Worm (Caenorhabditis elegans) whole organism, L1 larva: ENCODE data around the gene T05A7.7.
A peak's percentile ranks its signal among the peaks of the same experiment; 100 is the strongest.

ENCODE experiments used
- C04F5.9 ChIP-seq: sonication (generic microtip); optimal IDR thresholded peaks from 2 replicates; lab custom pipeline; 2016; ENCODE audit warnings: missing genetic modification characterization, missing compliant biosample characterization
- C16A3.4 ChIP-seq: fragments of 150-350 bp; optimal IDR thresholded peaks from 2 replicates; lab custom pipeline; 2014; ENCODE audit warnings: missing biosample characterization, missing genetic modification characterization
- C34B4.2 ChIP-seq: sonication (generic microtip); optimal IDR thresholded peaks from 2 replicates; lab custom pipeline; 2017; ENCODE audit warnings: mild to moderate bottlenecking, missing genetic modification characterization, missing compliant biosample characterization
- F16B12.6 ChIP-seq: fragments of 150-350 bp; optimal IDR thresholded peaks from 2 replicates; lab custom pipeline; 2014; ENCODE audit warnings: missing biosample characterization, missing genetic modification characterization
- Y116A8C.19 ChIP-seq: sonication (generic microtip); optimal IDR thresholded peaks from 2 replicates; lab custom pipeline; 2016; ENCODE audit warnings: missing compliant biosample characterization, missing genetic modification characterization, borderline replicate concordance
- alr-1 ChIP-seq: fragments of 200-800 bp; sonication (Bioruptor generic); optimal IDR thresholded peaks from 2 replicates; lab custom pipeline; 2018; ENCODE audit warnings: borderline replicate concordance, mild to moderate bottlenecking, missing genetic modification characterization, missing compliant biosample characterization
- aly-2 ChIP-seq: fragments of 150-350 bp; optimal IDR thresholded peaks from 2 replicates; lab custom pipeline; 2014; ENCODE audit warnings: missing biosample characterization, missing genetic modification characterization
- blmp-1 ChIP-seq: fragments of 150-350 bp; optimal IDR thresholded peaks from 2 replicates; lab custom pipeline; 2014; ENCODE audit warnings: missing biosample characterization, missing genetic modification characterization
- ceh-8 ChIP-seq: fragments of 200-800 bp; sonication (Bioruptor generic); optimal IDR thresholded peaks from 2 replicates; lab custom pipeline; 2018; ENCODE audit warnings: mild to moderate bottlenecking, missing genetic modification characterization, moderate library complexity, missing compliant biosample characterization
- ceh-82 ChIP-seq, 3 experiments: fragments of 150-350 bp in 1 of 3; sonication (generic microtip) in 2 of 3; optimal IDR thresholded peaks; 2 replicates each; lab custom pipeline; 2014 to 2017; ENCODE audit warnings: missing biosample characterization in 3 of 3, missing genetic modification characterization in 3 of 3
- ceh-88 ChIP-seq: fragments of 200-800 bp; sonication (Bioruptor generic); IDR thresholded peaks from 2 replicates; pipeline ENCODE4 v1.3.6; 2022; ENCODE audit warnings: missing genetic modification characterization, missing compliant biosample characterization
- ces-1 ChIP-seq: fragments of 150-350 bp; optimal IDR thresholded peaks from 2 replicates; lab custom pipeline; 2014; ENCODE audit warnings: missing biosample characterization, missing genetic modification reagents, missing genetic modification characterization
- dpl-1 ChIP-seq, 3 experiments: fragments of 150-350 bp in 2 of 3; sonication (generic microtip) in 1 of 3; optimal IDR thresholded peaks; 2 replicates each; lab custom pipeline; 2014 to 2017; ENCODE audit warnings: missing biosample characterization in 3 of 3, missing genetic modification characterization in 3 of 3, missing genetic modification reagents in 3 of 3
- egl-13 ChIP-seq: sonication (generic microtip); optimal IDR thresholded peaks from 2 replicates; lab custom pipeline; 2016; ENCODE audit warnings: missing genotype, missing genetic modification reagents, missing genetic modification characterization, missing compliant biosample characterization
- elt-2 ChIP-seq: sonication (generic microtip); optimal IDR thresholded peaks from 2 replicates; lab custom pipeline; 2016; ENCODE audit warnings: missing genetic modification characterization, mild to moderate bottlenecking, inconsistent platforms, missing compliant biosample characterization, missing genetic modification reagents
- ets-5 ChIP-seq: fragments of 200-800 bp; sonication (Bioruptor generic); IDR thresholded peaks from 2 replicates; pipeline ENCODE4 v1.3.6; 2022; ENCODE audit warnings: missing genetic modification characterization, missing compliant biosample characterization
- fkh-10 ChIP-seq: sonication (generic microtip); optimal IDR thresholded peaks from 2 replicates; lab custom pipeline; 2017; ENCODE audit warnings: missing biosample characterization, missing genetic modification reagents, missing genetic modification characterization
- fkh-4 ChIP-seq: sonication (generic microtip); optimal IDR thresholded peaks from 2 replicates; lab custom pipeline; 2016; ENCODE audit warnings: missing compliant biosample characterization, missing genetic modification characterization, borderline replicate concordance
- hlh-17 ChIP-seq: fragments of 200-800 bp; sonication (Bioruptor generic); optimal IDR thresholded peaks from 2 replicates; lab custom pipeline; 2018; ENCODE audit warnings: missing genetic modification characterization, mild to moderate bottlenecking, missing compliant biosample characterization, moderate library complexity, borderline replicate concordance
- hpl-2 ChIP-seq: fragments of 150-350 bp; optimal IDR thresholded peaks from 2 replicates; lab custom pipeline; 2014; ENCODE audit warnings: missing biosample characterization, missing genetic modification reagents, missing genetic modification characterization
- isw-1 ChIP-seq: fragments of 200-800 bp; sonication (Bioruptor generic); IDR thresholded peaks from 2 replicates; pipeline ENCODE4 v1.3.6; 2022; ENCODE audit warnings: missing genetic modification characterization, missing compliant biosample characterization
- lin-13 ChIP-seq: fragments of 150-350 bp; optimal IDR thresholded peaks from 2 replicates; lab custom pipeline; 2014; ENCODE audit warnings: missing biosample characterization, missing genetic modification reagents, missing genetic modification characterization
- lin-14 ChIP-seq: fragments of 200-800 bp; sonication (Bioruptor generic); optimal IDR thresholded peaks from 2 replicates; lab custom pipeline; 2018; ENCODE audit warnings: mild to moderate bottlenecking, missing genetic modification characterization, moderate library complexity, missing compliant biosample characterization
- lin-15B ChIP-seq: fragments of 150-350 bp; sonication (generic microtip); optimal IDR thresholded peaks from 3 replicates; lab custom pipeline; 2014; ENCODE audit warnings: missing biosample characterization, missing genetic modification characterization
- lin-35 ChIP-seq, 2 experiments: fragments of 150-350 bp; optimal IDR thresholded peaks; 2 replicates each; lab custom pipeline; 2014; ENCODE audit warnings: missing biosample characterization in 2 of 2, missing genetic modification characterization in 2 of 2, missing genetic modification reagents in 2 of 2
- lin-39 ChIP-seq: fragments of 150-350 bp; optimal IDR thresholded peaks from 2 replicates; lab custom pipeline; 2014; ENCODE audit warnings: missing biosample characterization, missing genetic modification reagents, missing genetic modification characterization
- lir-3 ChIP-seq: sonication (generic microtip); optimal IDR thresholded peaks from 2 replicates; lab custom pipeline; 2016; ENCODE audit warnings: mild to moderate bottlenecking, missing genetic modification characterization, moderate library complexity, missing compliant biosample characterization; ENCODE audit not compliant: poor library complexity
- mab-9 ChIP-seq: fragments of 200-800 bp; sonication (Bioruptor generic); IDR thresholded peaks from 2 replicates; pipeline ENCODE4 v1.3.6; 2022; ENCODE audit warnings: missing genetic modification reagents, missing genetic modification characterization, missing compliant biosample characterization
- mep-1 ChIP-seq: fragments of 150-350 bp; optimal IDR thresholded peaks from 2 replicates; lab custom pipeline; 2014; ENCODE audit warnings: missing biosample characterization, missing genetic modification characterization
- nhr-12 ChIP-seq: sonication (generic microtip); optimal IDR thresholded peaks from 2 replicates; lab custom pipeline; 2017; ENCODE audit warnings: missing biosample characterization, missing genetic modification characterization
- nhr-19 ChIP-seq: fragments of 200-800 bp; sonication (Bioruptor generic); conservative IDR thresholded peaks from 2 replicates; pipeline ENCODE4 v1.3.6; 2022; ENCODE audit warnings: missing genetic modification characterization, missing compliant biosample characterization
- nhr-20 ChIP-seq: sonication (generic microtip); optimal IDR thresholded peaks from 2 replicates; lab custom pipeline; 2016; ENCODE audit warnings: mild to moderate bottlenecking, missing genetic modification characterization, missing compliant biosample characterization
- nhr-237 ChIP-seq: fragments of 150-350 bp; optimal IDR thresholded peaks from 2 replicates; lab custom pipeline; 2014; ENCODE audit warnings: missing biosample characterization, missing genetic modification characterization
- nhr-47 ChIP-seq: sonication (generic microtip); optimal IDR thresholded peaks from 2 replicates; lab custom pipeline; 2016; ENCODE audit warnings: mild to moderate bottlenecking, missing genetic modification characterization, moderate library complexity, missing compliant biosample characterization
- nhr-71 ChIP-seq: sonication (generic microtip); optimal IDR thresholded peaks from 2 replicates; lab custom pipeline; 2016; ENCODE audit warnings: mild to moderate bottlenecking, missing genetic modification characterization, moderate library complexity, missing compliant biosample characterization
- nhr-76 ChIP-seq: sonication (generic microtip); optimal IDR thresholded peaks from 2 replicates; lab custom pipeline; 2017; ENCODE audit warnings: missing biosample characterization, missing genetic modification characterization
- nhr-85 ChIP-seq: sonication (generic microtip); peaks from one replicate; lab custom pipeline; 2016; ENCODE audit warnings: missing genetic modification characterization, inconsistent platforms, missing compliant biosample characterization
- nhr-90 ChIP-seq: sonication (generic microtip); optimal IDR thresholded peaks from 2 replicates; lab custom pipeline; 2016; ENCODE audit warnings: mild to moderate bottlenecking, missing genetic modification characterization, missing compliant biosample characterization; ENCODE audit not compliant: poor library complexity
- pax-3 ChIP-seq: fragments of 200-800 bp; sonication (Bioruptor generic); optimal IDR thresholded peaks from 2 replicates; lab custom pipeline; 2018; ENCODE audit warnings: mild to moderate bottlenecking, missing genetic modification characterization, moderate library complexity, missing compliant biosample characterization
- pqm-1 ChIP-seq: sonication (generic microtip); optimal IDR thresholded peaks from 3 replicates; lab custom pipeline; 2017; ENCODE audit warnings: missing biosample characterization, missing genetic modification characterization
- rnt-1 ChIP-seq: sonication (generic microtip); optimal IDR thresholded peaks from 2 replicates; lab custom pipeline; 2016; ENCODE audit warnings: mild to moderate bottlenecking, missing genetic modification characterization, moderate library complexity, missing compliant biosample characterization
- skn-1 ChIP-seq: fragments of 150-350 bp; optimal IDR thresholded peaks from 2 replicates; lab custom pipeline; 2014; ENCODE audit warnings: missing biosample characterization, missing genetic modification characterization
- snpc-4 ChIP-seq: fragments of 150-350 bp; optimal IDR thresholded peaks from 2 replicates; lab custom pipeline; 2014; ENCODE audit warnings: missing biosample characterization, missing genetic modification characterization
- snu-23 ChIP-seq: sonication (generic microtip); optimal IDR thresholded peaks from 2 replicates; lab custom pipeline; 2016; ENCODE audit warnings: missing genetic modification characterization, missing compliant biosample characterization
- sptf-1 ChIP-seq: fragments of 150-350 bp; optimal IDR thresholded peaks from 2 replicates; lab custom pipeline; 2014; ENCODE audit warnings: missing biosample characterization, missing genetic modification characterization
- sup-37 ChIP-seq: fragments of 200-800 bp; sonication (Bioruptor generic); optimal IDR thresholded peaks from 2 replicates; lab custom pipeline; 2018; ENCODE audit warnings: mild to moderate bottlenecking, missing genetic modification characterization, missing compliant biosample characterization
- tbx-2 ChIP-seq: sonication (generic microtip); optimal IDR thresholded peaks from 2 replicates; lab custom pipeline; 2016; ENCODE audit warnings: missing genetic modification characterization, missing compliant biosample characterization
- unc-130 ChIP-seq: fragments of 150-350 bp; optimal IDR thresholded peaks from 2 replicates; lab custom pipeline; 2017; ENCODE audit warnings: missing biosample characterization, missing genetic modification characterization, inconsistent platforms
- unc-86 ChIP-seq: sonication (generic microtip); optimal IDR thresholded peaks from 2 replicates; lab custom pipeline; 2016; ENCODE audit warnings: missing genetic modification characterization, missing compliant biosample characterization
- xbp-1 ChIP-seq: sonication (generic microtip); optimal IDR thresholded peaks from 2 replicates; lab custom pipeline; 2016; ENCODE audit warnings: missing genetic modification characterization, missing compliant biosample characterization
- ztf-11 ChIP-seq, 2 experiments: sonication (generic microtip); optimal IDR thresholded peaks; 2 replicates each; lab custom pipeline; 2016 to 2017; ENCODE audit warnings: missing genetic modification characterization in 2 of 2, missing biosample characterization in 1 of 2, missing compliant biosample characterization in 1 of 2
- ztf-4 ChIP-seq: fragments of 150-350 bp; optimal IDR thresholded peaks from 2 replicates; lab custom pipeline; 2014; ENCODE audit warnings: missing biosample characterization, missing genetic modification characterization

Gene T05A7.7

DNA sequence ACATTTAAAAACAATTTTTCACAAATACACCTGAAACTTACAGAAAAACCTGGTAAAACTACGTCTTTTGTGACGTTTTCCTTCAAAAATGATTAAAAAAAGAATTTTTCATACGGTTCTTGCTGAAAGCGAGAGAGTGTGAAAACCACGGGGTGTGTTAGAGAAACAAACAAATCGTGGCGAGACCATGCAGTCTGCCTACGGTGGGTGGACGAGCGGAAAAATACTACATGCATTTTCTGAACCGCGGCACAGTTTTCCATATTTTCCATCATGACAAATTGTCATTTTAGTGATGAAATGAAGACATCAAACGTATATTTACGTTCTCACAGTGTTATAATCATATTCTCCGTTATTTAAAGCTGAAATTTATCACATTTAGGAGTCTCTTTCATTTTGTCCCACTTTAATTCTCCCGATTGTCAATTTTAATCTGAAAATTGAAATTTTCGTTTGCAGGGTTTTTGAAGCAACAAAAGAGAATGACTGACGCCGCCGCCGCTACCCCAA is 25.1 kb upstream of the T05A7.7 start, which contains the start of the genes F10G7.9 and tsn-1:
Gene F10G7.9 (minus strand): TSS at position 127 of the 513 bp plus-strand sequence.
Gene tsn-1 (plus strand): TSS at position 463 of the 513 bp plus-strand sequence.
- peak; percentile 59 for TF ChIP-seq skn-1 (tag; lab: Kevin White, UChicago)
- peak; percentile 58 for TF ChIP-seq nhr-20 (tag; lab: Kevin White, UChicago)
- no peak for TF ChIP-seq ets-5 (GFP tag; lab: Robert Waterston, UW)
- no peak for TF ChIP-seq ztf-4 (tag; lab: Kevin White, UChicago)
- TF ChIP-seq nhr-47 (tag; lab: Kevin White, UChicago), result peak; percentile 66
- TF ChIP-seq hlh-17 (GFP tag; lab: Kevin White, UChicago), result no peak
- peak; percentile 33 for TF ChIP-seq unc-86
- no peak for TF ChIP-seq C04F5.9 (tag; lab: Kevin White, UChicago)
- TF ChIP-seq unc-130 (tag; lab: Kevin White, UChicago), result peak; percentile 32
- TF ChIP-seq nhr-76 (tag; lab: Kevin White, UChicago), result no peak
- TF ChIP-seq elt-2 (tag; lab: Kevin White, UChicago), result peak; percentile 37
- TF ChIP-seq F16B12.6, result peak; percentile 41
- no peak for TF ChIP-seq snpc-4 (tag; lab: Kevin White, UChicago)
- TF ChIP-seq dpl-1 (GFP tag; optimal IDR thresholded peaks at IDR 0.05; lab: Kevin White, UChicago), result peak; percentile 57 to 76 (median 72)
- TF ChIP-seq ces-1 (GFP tag; lab: Kevin White, UChicago), result no peak
- peak; percentile 69 for TF ChIP-seq rnt-1
- peak; percentile 68 for TF ChIP-seq snu-23 (GFP tag; lab: Kevin White, UChicago)
- no peak for TF ChIP-seq blmp-1
- TF ChIP-seq mab-9, result no peak
- peak; percentile 68 for TF ChIP-seq lin-14 (GFP tag; lab: Kevin White, UChicago)
- no peak for TF ChIP-seq nhr-12 (tag; lab: Kevin White, UChicago)
- no peak for TF ChIP-seq ceh-8 (GFP tag; lab: Kevin White, UChicago)
- TF ChIP-seq fkh-4 (tag; lab: Kevin White, UChicago), result no peak
- TF ChIP-seq xbp-1 (tag; lab: Kevin White, UChicago), result peak; percentile 49
- TF ChIP-seq C34B4.2 (tag; lab: Kevin White, UChicago), result no peak
- TF ChIP-seq aly-2, result no peak
- no peak for TF ChIP-seq ceh-88
- no peak for TF ChIP-seq mep-1
- peak; percentile 50 for TF ChIP-seq lin-13 (GFP tag; lab: Kevin White, UChicago)
- peak; percentile 2 for TF ChIP-seq nhr-90 (tag; lab: Kevin White, UChicago)
- TF ChIP-seq tbx-2 (tag; lab: Kevin White, UChicago), result peak; percentile 45
- TF ChIP-seq ceh-82 (tag; optimal IDR thresholded peaks at IDR 0.05; lab: Kevin White, UChicago), result peak; percentile 21 to 62 (median 38)
- TF ChIP-seq hpl-2 (GFP tag; lab: Kevin White, UChicago), result no peak
- no peak for TF ChIP-seq alr-1
- no peak for TF ChIP-seq egl-13 (tag; lab: Kevin White, UChicago)
- peak; percentile 44; the same call in 1 of the 2 replicates for TF ChIP-seq nhr-19
- no peak for TF ChIP-seq lin-39 (tag; lab: Kevin White, UChicago)
- TF ChIP-seq pqm-1, result no peak
- TF ChIP-seq sup-37 (GFP tag; lab: Kevin White, UChicago), result no peak
- no peak for TF ChIP-seq fkh-10 (GFP tag; lab: Kevin White, UChicago)
- no peak for TF ChIP-seq pax-3
- TF ChIP-seq lir-3, result no peak
- no peak for TF ChIP-seq ztf-11 (tag; optimal IDR thresholded peaks at IDR 0.05; lab: Kevin White, UChicago)
- TF ChIP-seq sptf-1 (tag; lab: Kevin White, UChicago), result no peak
- TF ChIP-seq nhr-85 (tag; lab: Kevin White, UChicago), result peak; percentile 74
- TF ChIP-seq Y116A8C.19 (tag; lab: Kevin White, UChicago), result no peak
- TF ChIP-seq isw-1 (GFP tag; lab: Robert Waterston, UW), result peak; percentile 50
- peak; percentile 71 for TF ChIP-seq nhr-71 (tag; lab: Kevin White, UChicago)
- peak; percentile 61 to 86 for TF ChIP-seq lin-35 (GFP tag; optimal IDR thresholded peaks at IDR 0.05; lab: Kevin White, UChicago)
- peak; percentile 48 for TF ChIP-seq C16A3.4 (tag; lab: Kevin White, UChicago)
- peak; percentile 46 for TF ChIP-seq lin-15B (tag; lab: Kevin White, UChicago)
- no peak for TF ChIP-seq nhr-237 (tag; lab: Kevin White, UChicago)
